Worm (Caenorhabditis elegans): Measurements from ENCODE around the gene str-264.

Gene str-264

ce11 chrV:15465032-15465727 is 27.2 kb downstream of the str-264 start, which contains the start of gene pqn-71 (continued):
- TF ChIP-seq chd-7 (tag; optimal IDR thresholded peaks at IDR 0.05) (peak; percentile 90), nhr-90 (tag; optimal IDR thresholded peaks at IDR 0.05) (peak; percentile 98), rcor-1 (GFP tag; IDR thresholded peaks at IDR 0.05) (peak; percentile 91), F22D6.2 (tag; optimal IDR thresholded peaks at IDR 0.05) (peak; percentile 85), madf-3 (GFP tag; IDR thresholded peaks at IDR 0.05) (peak; percentile 85), F49E8.2 (tag; optimal IDR thresholded peaks at IDR 0.05; ENCODE audit: insufficient read depth) (peak; percentile 56), snpc-3.4 (tag; optimal IDR thresholded peaks at IDR 0.05) (peak; percentile 86), zfh-2 (GFP tag; conservative IDR thresholded peaks at IDR 0.05) (peak; percentile 80; the same call in 1 of the 2 replicates), hmg-1.2 (GFP tag; IDR thresholded peaks at IDR 0.05) (peak; percentile 40), efl-1 (GFP tag; optimal IDR thresholded peaks at IDR 0.05) (peak; percentile 38), mxl-1 (tag; optimal IDR thresholded peaks at IDR 0.05) (peak; percentile 93), akir-1 (GFP tag; optimal IDR thresholded peaks at IDR 0.05) (peak; percentile 0), snpc-1.3 (tag; optimal IDR thresholded peaks at IDR 0.05; ENCODE audit: insufficient read depth) (peak; percentile 94), F33H1.4 (GFP tag; IDR thresholded peaks at IDR 0.05) (peak; percentile 62), F10E7.11 (tag; optimal IDR thresholded peaks at IDR 0.05) (peak; percentile 47), ZK185.1 (tag; optimal IDR thresholded peaks at IDR 0.05; ENCODE audit: poor library complexity, severe bottlenecking) (peak; percentile 94), D2030.7 (GFP tag; IDR thresholded peaks at IDR 0.05) (peak; percentile 97), dpff-1 (tag; optimal IDR thresholded peaks at IDR 0.05) (peak; percentile 54), F39B2.1 (GFP tag; IDR thresholded peaks at IDR 0.05) (0 out of 2 replicates have a peak, but pooled peaks have one; percentile 70), madf-6 (GFP tag; IDR thresholded peaks at IDR 0.05) (peak; percentile 77), cebp-1 (GFP tag; IDR thresholded peaks at IDR 0.05) (no peak), cebp-1 (tag; optimal IDR thresholded peaks at IDR 0.05) (peak; percentile 86), Y53G8AR.9 (GFP tag; conservative IDR thresholded peaks at IDR 0.05) (peak; percentile 83), die-1 (tag; optimal IDR thresholded peaks at IDR 0.05) (peak; percentile 95), lsy-27 (tag; optimal IDR thresholded peaks at IDR 0.05; ENCODE audit: borderline replicate concordance, insufficient read depth) (peak; percentile 91), ceh-40 (GFP tag; IDR thresholded peaks at IDR 0.05) (peak; percentile 88; the same call in 1 of the 2 replicates), dox-1 (GFP tag; IDR thresholded peaks at IDR 0.05) (peak; percentile 95), nfyb-1 (GFP tag; IDR thresholded peaks at IDR 0.05) (peak; percentile 96), rpc-1 (optimal IDR thresholded peaks at IDR 0.05) (peak; percentile 99), rpc-1 (tag; optimal IDR thresholded peaks at IDR 0.05) (peak; percentile 98), ceh-58 (GFP tag; IDR thresholded peaks at IDR 0.05) (peak; percentile 89; the same call in 1 of the 2 replicates), nfya-2 (GFP tag; IDR thresholded peaks at IDR 0.05) (no peak), B0336.3 (GFP tag; IDR thresholded peaks at IDR 0.05) (peak; percentile 94), let-607 (tag; optimal IDR thresholded peaks at IDR 0.05) (peak; percentile 75 to 81), snpc-4 (GFP tag; optimal IDR thresholded peaks at IDR 0.05) (peak; percentile 82), snpc-4 (tag; optimal IDR thresholded peaks at IDR 0.05) (peak; percentile 80 to 93 (median 88)), lin-54 (GFP tag; optimal IDR thresholded peaks at IDR 0.05) (peak; percentile 85), ccch-3 (GFP tag; optimal IDR thresholded peaks at IDR 0.05) (peak; percentile 47), F57C9.4 (tag; optimal IDR thresholded peaks at IDR 0.05) (no peak), Y67H2A.10 (GFP tag; conservative IDR thresholded peaks at IDR 0.05) (0 out of 2 replicates have a peak, but pooled peaks have one; percentile 12), mes-4 (tag; optimal IDR thresholded peaks at IDR 0.05) (peak; percentile 71), lin-35 (GFP tag; optimal IDR thresholded peaks at IDR 0.05) (peak in 1 of 3 experiments; percentile 91), C17E4.6 (GFP tag; IDR thresholded peaks at IDR 0.05) (peak; percentile 93), unc-62 (GFP tag; optimal IDR thresholded peaks at IDR 0.05) (no peak), lir-1 (GFP tag; conservative IDR thresholded peaks at IDR 0.05) (0 out of 2 replicates have a peak, but pooled peaks have one; percentile 22), aptf-2 (GFP tag; conservative IDR thresholded peaks at IDR 0.05) (peak; percentile 60; the same call in 1 of the 2 replicates)

All from whole organism, young adult.